Worm (Caenorhabditis elegans) whole organism, L1 larva: ENCODE data around the gene gcy-37.

Experiments
- C34B4.2 ChIP-seq: sonication (generic microtip); optimal IDR thresholded peaks from 2 replicates; lab custom pipeline; 2017; ENCODE audit warnings: mild to moderate bottlenecking, missing genetic modification characterization, missing compliant biosample characterization
- aha-1 ChIP-seq: fragments of 150-350 bp; optimal IDR thresholded peaks from 2 replicates; lab custom pipeline; 2014; ENCODE audit warnings: missing biosample characterization, missing genetic modification characterization
- blmp-1 ChIP-seq: fragments of 150-350 bp; optimal IDR thresholded peaks from 2 replicates; lab custom pipeline; 2014; ENCODE audit warnings: missing biosample characterization, missing genetic modification characterization
- ceh-8 ChIP-seq: fragments of 200-800 bp; sonication (Bioruptor generic); optimal IDR thresholded peaks from 2 replicates; lab custom pipeline; 2018; ENCODE audit warnings: mild to moderate bottlenecking, missing genetic modification characterization, moderate library complexity, missing compliant biosample characterization
- ces-1 ChIP-seq: fragments of 150-350 bp; optimal IDR thresholded peaks from 2 replicates; lab custom pipeline; 2014; ENCODE audit warnings: missing biosample characterization, missing genetic modification reagents, missing genetic modification characterization
- efl-1 ChIP-seq, 4 experiments: fragments of 150-350 bp; optimal IDR thresholded peaks in 3 of 4; peaks in 1 of 4; 1 replicate in 1 of 4; 2 replicates in 3 of 4; lab custom pipeline; 2014; ENCODE audit warnings: missing biosample characterization in 2 of 4, missing genetic modification characterization in 2 of 4, missing genetic modification reagents in 2 of 4
- elt-2 ChIP-seq: sonication (generic microtip); optimal IDR thresholded peaks from 2 replicates; lab custom pipeline; 2016; ENCODE audit warnings: missing genetic modification characterization, mild to moderate bottlenecking, inconsistent platforms, missing compliant biosample characterization, missing genetic modification reagents
- elt-3 ChIP-seq, 6 experiments: fragments of 150-350 bp in 1 of 6; sonication (generic microtip); optimal IDR thresholded peaks; 2 replicates each; lab custom pipeline; 2017 to 2018; ENCODE audit warnings: missing biosample characterization in 6 of 6, missing genetic modification characterization in 6 of 6, inconsistent platforms in 1 of 6
- ets-5 ChIP-seq: fragments of 200-800 bp; sonication (Bioruptor generic); IDR thresholded peaks from 2 replicates; pipeline ENCODE4 v1.3.6; 2022; ENCODE audit warnings: missing genetic modification characterization, missing compliant biosample characterization
- fkh-4 ChIP-seq: sonication (generic microtip); optimal IDR thresholded peaks from 2 replicates; lab custom pipeline; 2016; ENCODE audit warnings: missing compliant biosample characterization, missing genetic modification characterization, borderline replicate concordance
- grh-1 ChIP-seq: fragments of 200-800 bp; sonication (Bioruptor generic); IDR thresholded peaks from 2 replicates; pipeline ENCODE4 v1.3.6; 2022; ENCODE audit warnings: missing genetic modification reagents, missing genetic modification characterization, missing compliant biosample characterization
- hlh-4 ChIP-seq: sonication (generic microtip); optimal IDR thresholded peaks from 2 replicates; lab custom pipeline; 2016; ENCODE audit warnings: mild to moderate bottlenecking, missing genetic modification characterization, missing compliant biosample characterization
- hpl-2 ChIP-seq: fragments of 150-350 bp; optimal IDR thresholded peaks from 2 replicates; lab custom pipeline; 2014; ENCODE audit warnings: missing biosample characterization, missing genetic modification reagents, missing genetic modification characterization
- irx-1 ChIP-seq: sonication (generic microtip); optimal IDR thresholded peaks from 2 replicates; lab custom pipeline; 2016; ENCODE audit warnings: missing genetic modification characterization, missing compliant biosample characterization
- isw-1 ChIP-seq: fragments of 200-800 bp; sonication (Bioruptor generic); IDR thresholded peaks from 2 replicates; pipeline ENCODE4 v1.3.6; 2022; ENCODE audit warnings: missing genetic modification characterization, missing compliant biosample characterization
- lin-35 ChIP-seq, 2 experiments: fragments of 150-350 bp; optimal IDR thresholded peaks; 2 replicates each; lab custom pipeline; 2014; ENCODE audit warnings: missing biosample characterization in 2 of 2, missing genetic modification characterization in 2 of 2, missing genetic modification reagents in 2 of 2
- lin-39 ChIP-seq: fragments of 150-350 bp; optimal IDR thresholded peaks from 2 replicates; lab custom pipeline; 2014; ENCODE audit warnings: missing biosample characterization, missing genetic modification reagents, missing genetic modification characterization
- lir-3 ChIP-seq: sonication (generic microtip); optimal IDR thresholded peaks from 2 replicates; lab custom pipeline; 2016; ENCODE audit warnings: mild to moderate bottlenecking, missing genetic modification characterization, moderate library complexity, missing compliant biosample characterization; ENCODE audit not compliant: poor library complexity
- lsy-2 ChIP-seq, 2 experiments: fragments of 150-350 bp; optimal IDR thresholded peaks; 2 replicates each; lab custom pipeline; 2014; ENCODE audit warnings: missing biosample characterization in 2 of 2, missing genetic modification characterization in 2 of 2
- mab-9 ChIP-seq: fragments of 200-800 bp; sonication (Bioruptor generic); IDR thresholded peaks from 2 replicates; pipeline ENCODE4 v1.3.6; 2022; ENCODE audit warnings: missing genetic modification reagents, missing genetic modification characterization, missing compliant biosample characterization
- mep-1 ChIP-seq: fragments of 150-350 bp; optimal IDR thresholded peaks from 2 replicates; lab custom pipeline; 2014; ENCODE audit warnings: missing biosample characterization, missing genetic modification characterization
- nhr-19 ChIP-seq: fragments of 200-800 bp; sonication (Bioruptor generic); conservative IDR thresholded peaks from 2 replicates; pipeline ENCODE4 v1.3.6; 2022; ENCODE audit warnings: missing genetic modification characterization, missing compliant biosample characterization
- nhr-20 ChIP-seq: sonication (generic microtip); optimal IDR thresholded peaks from 2 replicates; lab custom pipeline; 2016; ENCODE audit warnings: mild to moderate bottlenecking, missing genetic modification characterization, missing compliant biosample characterization
- nhr-28 ChIP-seq: fragments of 150-350 bp; optimal IDR thresholded peaks from 2 replicates; lab custom pipeline; 2014; ENCODE audit warnings: missing biosample characterization, missing genetic modification characterization
- nhr-77 ChIP-seq: fragments of 150-350 bp; optimal IDR thresholded peaks from 2 replicates; lab custom pipeline; 2014; ENCODE audit warnings: missing biosample characterization, missing genetic modification characterization
- nhr-84 ChIP-seq: sonication (generic microtip); optimal IDR thresholded peaks from 2 replicates; lab custom pipeline; 2017; ENCODE audit warnings: missing biosample characterization, missing genetic modification characterization
- nhr-85 ChIP-seq: sonication (generic microtip); peaks from one replicate; lab custom pipeline; 2016; ENCODE audit warnings: missing genetic modification characterization, inconsistent platforms, missing compliant biosample characterization
- nhr-90 ChIP-seq: sonication (generic microtip); optimal IDR thresholded peaks from 2 replicates; lab custom pipeline; 2016; ENCODE audit warnings: mild to moderate bottlenecking, missing genetic modification characterization, missing compliant biosample characterization; ENCODE audit not compliant: poor library complexity
- pqm-1 ChIP-seq: sonication (generic microtip); optimal IDR thresholded peaks from 3 replicates; lab custom pipeline; 2017; ENCODE audit warnings: missing biosample characterization, missing genetic modification characterization
- rnt-1 ChIP-seq: sonication (generic microtip); optimal IDR thresholded peaks from 2 replicates; lab custom pipeline; 2016; ENCODE audit warnings: mild to moderate bottlenecking, missing genetic modification characterization, moderate library complexity, missing compliant biosample characterization
- skn-1 ChIP-seq: fragments of 150-350 bp; optimal IDR thresholded peaks from 2 replicates; lab custom pipeline; 2014; ENCODE audit warnings: missing biosample characterization, missing genetic modification characterization
- snpc-4 ChIP-seq: fragments of 150-350 bp; optimal IDR thresholded peaks from 2 replicates; lab custom pipeline; 2014; ENCODE audit warnings: missing biosample characterization, missing genetic modification characterization
- sup-37 ChIP-seq: fragments of 200-800 bp; sonication (Bioruptor generic); optimal IDR thresholded peaks from 2 replicates; lab custom pipeline; 2018; ENCODE audit warnings: mild to moderate bottlenecking, missing genetic modification characterization, missing compliant biosample characterization
- tbx-2 ChIP-seq: sonication (generic microtip); optimal IDR thresholded peaks from 2 replicates; lab custom pipeline; 2016; ENCODE audit warnings: missing genetic modification characterization, missing compliant biosample characterization
- tlp-1 ChIP-seq: fragments of 150-350 bp; optimal IDR thresholded peaks from 2 replicates; lab custom pipeline; 2014; ENCODE audit warnings: missing biosample characterization, missing genetic modification characterization
- unc-130 ChIP-seq: fragments of 150-350 bp; optimal IDR thresholded peaks from 2 replicates; lab custom pipeline; 2017; ENCODE audit warnings: missing biosample characterization, missing genetic modification characterization, inconsistent platforms
- unc-30 ChIP-seq: sonication (generic microtip); optimal IDR thresholded peaks from 2 replicates; lab custom pipeline; 2017; ENCODE audit warnings: missing biosample characterization, missing genetic modification characterization
- unc-62 ChIP-seq: fragments of 150-350 bp; optimal IDR thresholded peaks from 2 replicates; lab custom pipeline; 2014; ENCODE audit warnings: missing biosample characterization, missing genetic modification reagents, missing genetic modification characterization
- unc-98 ChIP-seq: fragments of 200-800 bp; sonication (Bioruptor generic); IDR thresholded peaks from 2 replicates; pipeline ENCODE4 v1.3.6; 2022; ENCODE audit warnings: missing genetic modification characterization, missing compliant biosample characterization
- vab-15 ChIP-seq: sonication (generic microtip); optimal IDR thresholded peaks from 2 replicates; lab custom pipeline; 2017; ENCODE audit warnings: missing genotype, mild to moderate bottlenecking, missing genetic modification characterization, missing compliant biosample characterization

gcy-37 gene

ce11 chrIV:2136607-2137006 is 22.4 kb downstream of the gcy-37 start, which contains the start of gene test-1:
Gene test-1, plus strand, starts transcription at chrIV:2136951.
- TF ChIP-seq nhr-85 (tag; lab: Kevin White, UChicago) (peak; percentile 9), rnt-1 (tag; lab: Kevin White, UChicago) (peak; percentile 19), unc-62 (GFP tag; lab: Kevin White, UChicago) (no peak), pqm-1 (tag; lab: Kevin White, UChicago) (no peak), skn-1 (tag; lab: Kevin White, UChicago) (no peak), snpc-4 (no peak), unc-130 (tag; lab: Kevin White, UChicago) (no peak), grh-1 (GFP tag; lab: Robert Waterston, UW) (no peak), nhr-20 (tag; lab: Kevin White, UChicago) (no peak), lsy-2 (tag; optimal IDR thresholded peaks at IDR 0.05; lab: Kevin White, UChicago) (no peak)

- TF ChIP-seq nhr-28 (tag; lab: Kevin White, UChicago): no peak
- no peak for TF ChIP-seq lir-3 (tag; lab: Kevin White, UChicago)
These were observed 25.5 kb downstream of the gcy-37 start, which contains the start of gene C23H5.12 for ce11 chrIV:2133431-2133940. Gene C23H5.12, plus strand, starts transcription at chrIV:2133481.

DNA sequence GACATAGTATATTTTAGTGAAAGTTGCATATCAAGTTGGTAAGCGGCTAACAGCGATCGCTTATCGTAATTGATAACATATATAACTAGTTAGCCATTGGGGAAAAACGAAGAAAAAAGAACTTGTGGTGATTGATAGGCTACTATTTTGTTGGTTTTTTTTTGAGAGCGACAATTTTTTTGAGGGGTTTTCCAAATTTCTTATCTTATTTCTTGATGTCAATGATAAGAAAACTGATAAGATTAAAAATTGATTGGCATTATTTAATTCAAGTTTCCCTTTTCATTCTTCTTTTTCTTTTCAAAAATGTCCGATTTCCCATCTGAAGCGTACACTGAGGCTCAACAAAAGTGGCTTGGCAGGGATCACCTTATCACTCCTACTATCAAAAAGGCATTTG is 28.3 kb downstream of the gcy-37 start, which contains the start of gene prmt-6:
Gene prmt-6 (plus strand): TSS at position 252 of the 400 bp plus-strand sequence.
- TF ChIP-seq irx-1: no peak
- TF ChIP-seq blmp-1 (tag; lab: Kevin White, UChicago): peak; percentile 28
- peak in 3 of 6 experiments; percentile 14 to 84 (median 36) for TF ChIP-seq elt-3 (tag; optimal IDR thresholded peaks at IDR 0.05; lab: Kevin White, UChicago)
- TF ChIP-seq elt-2 (tag; lab: Kevin White, UChicago): peak; percentile 72
- no peak for TF ChIP-seq nhr-90 (tag; lab: Kevin White, UChicago)

DNA sequence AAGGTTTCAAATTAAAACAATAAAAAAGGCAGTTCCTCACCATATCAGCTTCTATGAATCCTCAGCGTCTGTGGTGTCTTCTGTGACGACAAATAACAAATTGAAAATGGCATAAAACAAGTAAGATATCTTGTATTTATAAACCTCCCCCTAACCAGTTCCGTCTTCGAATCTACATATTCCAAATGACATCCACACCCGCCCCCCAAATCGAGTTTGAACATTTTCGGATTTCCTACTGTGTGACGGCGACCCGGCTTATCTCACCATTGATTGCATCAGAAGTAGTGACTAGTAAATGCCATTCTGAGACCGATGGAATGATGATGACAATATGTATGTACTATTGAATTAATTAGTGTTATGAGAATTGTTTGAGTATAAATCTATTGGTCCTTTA is 30.2 kb downstream of the gcy-37 start, which contains the start of gene grl-20:
Gene grl-20 (minus strand): TSS at position 101 of the 400 bp plus-strand sequence.
- TF ChIP-seq nhr-84 (tag; lab: Kevin White, UChicago): no peak
- no peak for TF ChIP-seq hpl-2 (GFP tag; lab: Kevin White, UChicago)
- no peak for TF ChIP-seq lin-35 (GFP tag; optimal IDR thresholded peaks at IDR 0.05; lab: Kevin White, UChicago)
- TF ChIP-seq ets-5 (GFP tag; lab: Robert Waterston, UW): no peak
- TF ChIP-seq tlp-1 (tag; lab: Kevin White, UChicago): no peak
- TF ChIP-seq sup-37: no peak

- TF ChIP-seq fkh-4: no peak
- TF ChIP-seq lin-39: no peak
- no peak for TF ChIP-seq pqm-1 (tag; lab: Kevin White, UChicago)
- no peak for TF ChIP-seq efl-1 (optimal IDR thresholded peaks at IDR 0.05; lab: Kevin White, UChicago)
- TF ChIP-seq efl-1 (GFP tag; optimal IDR thresholded peaks at IDR 0.05 in 1 of 2; lab: Kevin White, UChicago): peak in 1 of 2 experiments; percentile 35
- no peak for TF ChIP-seq irx-1
- TF ChIP-seq ceh-8: peak; percentile 42
- no peak for TF ChIP-seq C34B4.2 (tag; lab: Kevin White, UChicago)
- TF ChIP-seq unc-62 (GFP tag; lab: Kevin White, UChicago): no peak
- no peak for TF ChIP-seq aha-1 (tag; lab: Kevin White, UChicago)
- TF ChIP-seq nhr-19 (GFP tag; lab: Robert Waterston, UW): no peak
These were observed 31.6 kb downstream of the gcy-37 start for ce11 chrIV:2127375-2127774.

DNA sequence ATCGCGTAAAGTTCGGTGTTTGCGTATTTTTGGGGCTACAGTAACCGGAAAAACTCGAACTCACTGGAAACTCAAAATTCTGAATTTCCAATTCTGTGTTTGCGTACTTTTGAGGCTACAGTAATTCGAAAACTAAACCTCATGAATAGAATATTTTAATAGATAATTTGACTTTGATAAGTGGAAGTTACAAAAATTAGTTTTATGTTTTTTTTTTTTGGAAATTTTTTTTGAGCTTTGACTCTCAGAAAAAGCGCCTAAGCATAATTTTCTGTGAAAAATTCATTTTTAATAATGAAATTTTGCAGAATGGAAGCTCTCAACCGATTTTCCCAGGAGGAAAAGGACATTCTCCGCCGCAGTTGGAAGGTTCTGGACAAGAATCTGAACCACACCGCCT is 36.5 kb downstream of the gcy-37 start, which contains the start of gene glb-7:
Gene glb-7 (plus strand): TSS at position 301 of the 400 bp plus-strand sequence.
- TF ChIP-seq lsy-2 (tag; optimal IDR thresholded peaks at IDR 0.05; lab: Kevin White, UChicago): no peak
- TF ChIP-seq lir-3 (tag; lab: Kevin White, UChicago): no peak
- no peak for TF ChIP-seq unc-130 (tag; lab: Kevin White, UChicago)
- no peak for TF ChIP-seq mab-9 (GFP tag; lab: Robert Waterston, UW)
- no peak for TF ChIP-seq unc-30
- TF ChIP-seq unc-98 (GFP tag; lab: Robert Waterston, UW): no peak
- TF ChIP-seq nhr-85 (tag; lab: Kevin White, UChicago): no peak
- TF ChIP-seq hlh-4 (tag; lab: Kevin White, UChicago): no peak
- no peak for TF ChIP-seq tlp-1 (tag; lab: Kevin White, UChicago)
- TF ChIP-seq lin-35 (GFP tag; optimal IDR thresholded peaks at IDR 0.05; lab: Kevin White, UChicago): no peak
- TF ChIP-seq tbx-2 (tag; lab: Kevin White, UChicago): no peak
- no peak for TF ChIP-seq vab-15 (tag; lab: Kevin White, UChicago)
- TF ChIP-seq ces-1 (GFP tag; lab: Kevin White, UChicago): no peak
- no peak for TF ChIP-seq nhr-77
- TF ChIP-seq isw-1: no peak
- no peak for TF ChIP-seq lin-39
- no peak for TF ChIP-seq mep-1 (tag; lab: Kevin White, UChicago)
- no peak for TF ChIP-seq ets-5 (GFP tag; lab: Robert Waterston, UW)
